Worm (Caenorhabditis elegans): ENCODE data around the gene Y110A2AL.7.

Y110A2AL.7 gene

DNA sequence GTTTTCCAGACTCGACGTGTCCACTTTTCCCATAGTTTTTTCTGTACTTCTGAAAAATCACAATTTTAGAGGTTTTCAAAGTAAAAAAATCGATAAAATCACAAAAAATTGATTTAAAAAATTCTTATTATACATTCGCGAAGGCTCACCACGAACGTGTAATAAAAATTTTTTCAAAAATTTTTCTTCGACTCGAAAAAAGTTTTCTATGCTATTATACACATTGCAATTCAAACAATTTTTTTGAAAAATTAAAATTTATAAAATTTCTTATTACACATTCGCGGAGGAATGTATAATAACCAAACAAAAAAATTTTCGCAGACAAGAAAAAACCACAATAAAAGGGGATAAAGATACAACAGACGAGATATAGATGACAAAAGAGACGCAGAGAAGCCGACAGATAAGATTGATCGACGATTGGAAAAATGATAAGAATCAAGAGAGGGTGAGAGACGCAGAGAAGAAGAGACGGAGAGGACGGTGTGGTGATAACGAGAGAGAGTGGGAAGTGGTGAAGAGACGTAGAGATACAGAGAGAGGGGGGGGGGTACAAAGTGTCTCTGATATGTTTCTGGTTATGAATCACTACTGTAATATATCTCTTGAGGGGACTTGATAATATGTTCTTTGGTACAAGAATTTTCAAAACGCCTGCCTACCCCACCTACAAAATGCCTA lies 42.3 kb downstream of the Y110A2AL.7 start, which contains the start of gene nhr-119 (continued):
- TF ChIP-seq nhr-25 (tag; optimal IDR thresholded peaks at IDR 0.05; ENCODE audit: borderline replicate concordance, insufficient read depth) (no peak), mxl-3 (GFP tag; optimal IDR thresholded peaks at IDR 0.05) (peak; percentile 89), php-3 (GFP tag; IDR thresholded peaks at IDR 0.05) (peak; percentile 66), hlh-30 (tag; optimal IDR thresholded peaks at IDR 0.05; ENCODE audit: insufficient read depth) (peak; percentile 73), lin-39 (tag; optimal IDR thresholded peaks at IDR 0.05) (no peak), hif-1 (tag; optimal IDR thresholded peaks at IDR 0.05) (peak in 1 of 2 experiments; percentile 14), snpc-1.2 (GFP tag; IDR thresholded peaks at IDR 0.05) (no peak), mxl-2 (GFP tag; conservative IDR thresholded peaks at IDR 0.05) (no peak), lin-1 (GFP tag; IDR thresholded peaks at IDR 0.05) (peak; percentile 74), saeg-2 (GFP tag; IDR thresholded peaks at IDR 0.05) (no peak), madf-9 (GFP tag; conservative IDR thresholded peaks at IDR 0.05) (no peak), F49E8.2 (tag; optimal IDR thresholded peaks at IDR 0.05; ENCODE audit: borderline replicate concordance) (no peak), unc-130 (GFP tag; optimal IDR thresholded peaks at IDR 0.05) (no peak), ZK337.2 (GFP tag; IDR thresholded peaks at IDR 0.05) (no peak), rbr-2 (tag; optimal IDR thresholded peaks at IDR 0.05) (peak; percentile 12), tag-97 (GFP tag; IDR thresholded peaks at IDR 0.05) (no peak), ceh-44 (GFP tag; IDR thresholded peaks at IDR 0.05) (no peak), dmd-6 (GFP tag; IDR thresholded peaks at IDR 0.05) (peak; percentile 91), zfp-2 (tag; optimal IDR thresholded peaks at IDR 0.05) (no peak), spr-3 (GFP tag; optimal IDR thresholded peaks at IDR 0.05) (no peak), ceh-62 (tag; optimal IDR thresholded peaks at IDR 0.05) (no peak), dpl-1 (GFP tag; optimal IDR thresholded peaks at IDR 0.05) (peak; percentile 26), nhr-48 (tag; optimal IDR thresholded peaks at IDR 0.05) (peak; percentile 93), pqm-1 (tag; optimal IDR thresholded peaks at IDR 0.05) (peak; percentile 56), nhr-237 (tag; optimal IDR thresholded peaks at IDR 0.05) (no peak), daf-19 (GFP tag; conservative IDR thresholded peaks at IDR 0.05) (no peak), nhr-77 (tag; optimal IDR thresholded peaks at IDR 0.05) (peak; percentile 45), snpc-4 (tag; optimal IDR thresholded peaks at IDR 0.05) (no peak), nhr-41 (GFP tag; IDR thresholded peaks at IDR 0.05) (no peak), nhr-28 (tag; optimal IDR thresholded peaks at IDR 0.05) (peak; percentile 91), ceh-82 (tag; optimal IDR thresholded peaks at IDR 0.05) (no peak), nhr-111 (GFP tag; optimal IDR thresholded peaks at IDR 0.05) (no peak), dmd-9 (GFP tag; IDR thresholded peaks at IDR 0.05) (no peak), zip-2 (tag; optimal IDR thresholded peaks at IDR 0.05) (no peak), jun-1 (tag; optimal IDR thresholded peaks at IDR 0.05) (peak; percentile 22), nhr-10 (tag; optimal IDR thresholded peaks at IDR 0.05) (peak; percentile 8), ama-1 (optimal IDR thresholded peaks at IDR 0.05) (no peak), nhr-102 (tag; optimal IDR thresholded peaks at IDR 0.05) (peak; percentile 85), R02D3.7 (tag; optimal IDR thresholded peaks at IDR 0.05) (no peak), mdt-29 (GFP tag; IDR thresholded peaks at IDR 0.05) (0 out of 2 replicates have a peak, but pooled peaks have one; percentile 31), lin-15B (tag; optimal IDR thresholded peaks at IDR 0.05) (no peak), nhr-11 (tag; optimal IDR thresholded peaks at IDR 0.05) (no peak), Y105C5A.15 (GFP tag; IDR thresholded peaks at IDR 0.05) (no peak), gei-8 (GFP tag; optimal IDR thresholded peaks at IDR 0.05) (no peak), lin-38 (GFP tag; IDR thresholded peaks at IDR 0.05) (peak; percentile 35; the same call in 1 of the 2 replicates), egl-43 (GFP tag; IDR thresholded peaks at IDR 0.05) (no peak), F37D6.2 (tag; optimal IDR thresholded peaks at IDR 0.05) (no peak), unc-39 (tag; optimal IDR thresholded peaks at IDR 0.05) (no peak), T26A8.4 (GFP tag; IDR thresholded peaks at IDR 0.05) (peak; percentile 74), madf-5 (GFP tag; IDR thresholded peaks at IDR 0.05) (no peak), spr-1 (tag; optimal IDR thresholded peaks at IDR 0.05) (peak; percentile 56)
